Worm (Caenorhabditis elegans) whole organism, L3 larva: ENCODE data around the gene F14H3.4.

Experiments
- R02D3.7 ChIP-seq: fragments of 150-350 bp; optimal IDR thresholded peaks from 2 replicates; lab custom pipeline; 2014; ENCODE audit warnings: missing biosample characterization, missing genetic modification characterization
- ZK546.5 ChIP-seq: sonication (generic microtip); optimal IDR thresholded peaks from 2 replicates; lab custom pipeline; 2017; ENCODE audit warnings: missing biosample characterization, missing genetic modification characterization
- aly-2 ChIP-seq: fragments of 150-350 bp; optimal IDR thresholded peaks from 2 replicates; lab custom pipeline; 2014; ENCODE audit warnings: missing biosample characterization, missing genetic modification characterization
- ama-1 ChIP-seq: fragments of 150-350 bp; optimal IDR thresholded peaks from 2 replicates; lab custom pipeline; 2018
- ceh-28 ChIP-seq: fragments of 150-350 bp; optimal IDR thresholded peaks from 2 replicates; lab custom pipeline; 2014; ENCODE audit warnings: missing biosample characterization, missing genetic modification reagents, missing genetic modification characterization
- ceh-82 ChIP-seq: fragments of 150-350 bp; optimal IDR thresholded peaks from 2 replicates; lab custom pipeline; 2014; ENCODE audit warnings: missing biosample characterization, missing genetic modification characterization
- ceh-9 ChIP-seq: sonication (generic microtip); optimal IDR thresholded peaks from 2 replicates; lab custom pipeline; 2018; ENCODE audit warnings: missing biosample characterization, missing genetic modification characterization
- daf-12 ChIP-seq: fragments of 150-350 bp; optimal IDR thresholded peaks from 2 replicates; lab custom pipeline; 2014; ENCODE audit warnings: missing biosample characterization, missing genetic modification reagents, missing genetic modification characterization
- egl-27 ChIP-seq: sonication (generic microtip); optimal IDR thresholded peaks from 4 replicates; lab custom pipeline; 2017; ENCODE audit warnings: missing biosample characterization, missing genetic modification reagents, missing genetic modification characterization
- elt-3 ChIP-seq, 3 experiments: fragments of 150-350 bp in 1 of 3; sonication (generic microtip) in 2 of 3; optimal IDR thresholded peaks; 2 replicates in 2 of 3; 4 replicates in 1 of 3; lab custom pipeline; 2014 to 2017; ENCODE audit warnings: missing biosample characterization in 3 of 3, missing genetic modification characterization in 3 of 3
- eor-1 ChIP-seq, 2 experiments: fragments of 150-350 bp; optimal IDR thresholded peaks; 2 replicates each; lab custom pipeline; 2014 to 2018; ENCODE audit warnings: missing biosample characterization in 2 of 2, missing genetic modification characterization in 2 of 2
- hmg-11 ChIP-seq: sonication (generic microtip); optimal IDR thresholded peaks from 2 replicates; lab custom pipeline; 2016; ENCODE audit warnings: missing genetic modification characterization, missing compliant biosample characterization
- jun-1 ChIP-seq: fragments of 150-350 bp; optimal IDR thresholded peaks from 2 replicates; lab custom pipeline; 2014; ENCODE audit warnings: missing biosample characterization, missing genetic modification reagents, missing genetic modification characterization
- lin-15B ChIP-seq: fragments of 150-350 bp; optimal IDR thresholded peaks from 2 replicates; lab custom pipeline; 2014; ENCODE audit warnings: missing biosample characterization, missing genetic modification characterization
- lin-39 ChIP-seq: fragments of 150-350 bp; optimal IDR thresholded peaks from 2 replicates; lab custom pipeline; 2018; ENCODE audit warnings: missing biosample characterization, missing genetic modification reagents, missing genetic modification characterization
- lsy-12 ChIP-seq: sonication (generic microtip); optimal IDR thresholded peaks from 2 replicates; lab custom pipeline; 2016; ENCODE audit warnings: mild to moderate bottlenecking, missing genetic modification characterization, missing compliant biosample characterization
- mdl-1 ChIP-seq: fragments of 150-350 bp; optimal IDR thresholded peaks from 2 replicates; lab custom pipeline; 2014; ENCODE audit warnings: missing biosample characterization, missing genetic modification characterization
- nfya-1 ChIP-seq: sonication (generic microtip); optimal IDR thresholded peaks from 2 replicates; lab custom pipeline; 2017; ENCODE audit warnings: missing genetic modification characterization, mild to moderate bottlenecking, missing compliant biosample characterization, antibody characterized with exemption, moderate library complexity; ENCODE audit not compliant: insufficient read depth
- nhr-11 ChIP-seq: fragments of 150-350 bp; optimal IDR thresholded peaks from 2 replicates; lab custom pipeline; 2014; ENCODE audit warnings: missing biosample characterization, missing genetic modification characterization
- nhr-23 ChIP-seq: fragments of 150-350 bp; optimal IDR thresholded peaks from 2 replicates; lab custom pipeline; 2014; ENCODE audit warnings: missing biosample characterization, missing genetic modification reagents, missing genetic modification characterization
- nhr-237 ChIP-seq: fragments of 150-350 bp; optimal IDR thresholded peaks from 2 replicates; lab custom pipeline; 2014; ENCODE audit warnings: missing biosample characterization, missing genetic modification characterization
- nhr-25 ChIP-seq: sonication (generic microtip); optimal IDR thresholded peaks from 2 replicates; lab custom pipeline; 2017; ENCODE audit warnings: missing biosample characterization, missing genetic modification characterization
- nhr-67 ChIP-seq: fragments of 150-350 bp; optimal IDR thresholded peaks from 2 replicates; lab custom pipeline; 2014; ENCODE audit warnings: missing biosample characterization, missing genetic modification characterization
- nhr-76 ChIP-seq: fragments of 150-350 bp; sonication (generic microtip); optimal IDR thresholded peaks from 5 replicates; lab custom pipeline; 2014; ENCODE audit warnings: missing biosample characterization, missing genetic modification characterization
- pha-4 ChIP-seq: fragments of 150-350 bp; optimal IDR thresholded peaks from 2 replicates; lab custom pipeline; 2014; ENCODE audit warnings: missing biosample characterization, missing genetic modification reagents, missing genetic modification characterization
- pqm-1 ChIP-seq: fragments of 150-350 bp; optimal IDR thresholded peaks from 2 replicates; lab custom pipeline; 2017; ENCODE audit warnings: missing biosample characterization, missing genetic modification characterization, inconsistent platforms
- sea-2 ChIP-seq: fragments of 150-350 bp; sonication (generic microtip); optimal IDR thresholded peaks from 4 replicates; lab custom pipeline; 2014; ENCODE audit warnings: missing biosample characterization, missing genetic modification reagents, missing genetic modification characterization
- skn-1 ChIP-seq: fragments of 150-350 bp; optimal IDR thresholded peaks from 2 replicates; lab custom pipeline; 2014; ENCODE audit warnings: missing biosample characterization, missing genetic modification characterization
- tbx-2 ChIP-seq: sonication (generic microtip); optimal IDR thresholded peaks from 2 replicates; lab custom pipeline; 2016; ENCODE audit warnings: mild to moderate bottlenecking, missing genetic modification characterization, missing compliant biosample characterization
- unc-39 ChIP-seq: sonication (generic microtip); optimal IDR thresholded peaks from 4 replicates; lab custom pipeline; 2017; ENCODE audit warnings: missing biosample characterization, missing genetic modification characterization
- unc-62 ChIP-seq: fragments of 150-350 bp; sonication (generic microtip); optimal IDR thresholded peaks from 4 replicates; lab custom pipeline; 2014; ENCODE audit warnings: missing biosample characterization, missing genetic modification reagents, missing genetic modification characterization
- zag-1 ChIP-seq: fragments of 150-350 bp; optimal IDR thresholded peaks from 2 replicates; lab custom pipeline; 2014; ENCODE audit warnings: missing biosample characterization, missing genetic modification characterization
- ztf-11 ChIP-seq: fragments of 150-350 bp; optimal IDR thresholded peaks from 2 replicates; lab custom pipeline; 2014; ENCODE audit warnings: missing biosample characterization, missing genetic modification characterization
- ztf-4 ChIP-seq: fragments of 150-350 bp; optimal IDR thresholded peaks from 2 replicates; lab custom pipeline; 2014; ENCODE audit warnings: missing biosample characterization, missing genetic modification characterization

The F14H3.4 gene

ce11 chrV:16060135-16060534, 5.3 kb upstream of the F14H3.4 start, which contains the start of gene F14H3.15:
Gene F14H3.15, minus strand, starts transcription at chrV:16060235.
- TF ChIP-seq nhr-25 (tag; lab: Kevin White, UChicago) (no peak), tbx-2 (no peak), mdl-1 (tag; lab: Kevin White, UChicago) (no peak), ama-1 (lab: Kevin White, UChicago) (no peak), skn-1 (tag; lab: Kevin White, UChicago) (no peak), ztf-4 (tag; lab: Kevin White, UChicago) (no peak)

- TF ChIP-seq nhr-237 (tag; lab: Kevin White, UChicago) (no peak), nhr-11 (no peak), ceh-28 (tag; lab: Kevin White, UChicago) (no peak), ZK546.5 (tag; lab: Kevin White, UChicago) (no peak), egl-27 (tag; lab: Kevin White, UChicago) (no peak), R02D3.7 (tag; lab: Kevin White, UChicago) (no peak)
Measured at ce11 chrV:16058872-16059271, 4.0 kb upstream of the F14H3.4 start, which contains the start of gene F14H3.6. Gene F14H3.6, minus strand, starts transcription at chrV:16058893.

ce11 chrV:16057010-16057463, 2.2 kb upstream of the F14H3.4 start, which contains the start of gene F14H3.5:
Gene F14H3.5, minus strand, starts transcription at chrV:16057060.
- TF ChIP-seq nhr-11 (no peak), lin-39 (no peak)
- TF ChIP-seq, all 47 proteins: peak for 0

- TF ChIP-seq ceh-9 = no peak
- TF ChIP-seq unc-39 (tag; lab: Kevin White, UChicago) = no peak
- no peak for TF ChIP-seq egl-27 (tag; lab: Kevin White, UChicago)
- TF ChIP-seq nhr-11 = no peak
- no peak for TF ChIP-seq nhr-237 (tag; lab: Kevin White, UChicago)
- TF ChIP-seq ztf-11 = no peak
- no peak for TF ChIP-seq jun-1 (tag; lab: Kevin White, UChicago)
- no peak for TF ChIP-seq lsy-12 (tag; lab: Kevin White, UChicago)
- no peak for TF ChIP-seq zag-1 (tag; lab: Kevin White, UChicago)
- TF ChIP-seq pqm-1 = no peak
- no peak for TF ChIP-seq nhr-23 (tag; lab: Kevin White, UChicago)
- TF ChIP-seq lin-15B (tag; lab: Kevin White, UChicago) = no peak
- TF ChIP-seq daf-12 (tag; lab: Kevin White, UChicago) = no peak
- TF ChIP-seq ztf-4 (tag; lab: Kevin White, UChicago) = no peak
- no peak for TF ChIP-seq unc-62 (GFP tag; lab: Kevin White, UChicago)
- no peak for TF ChIP-seq pha-4 (tag; lab: Kevin White, UChicago)
- TF ChIP-seq skn-1 (tag; lab: Kevin White, UChicago) = no peak
- no peak for TF ChIP-seq ceh-82 (tag; lab: Kevin White, UChicago)
- no peak for TF ChIP-seq sea-2 (GFP tag; lab: Kevin White, UChicago)
- TF ChIP-seq eor-1 (tag; optimal IDR thresholded peaks at IDR 0.05; lab: Kevin White, UChicago) = no peak
Measured at ce11 chrV:16053373-16053772, 1.5 kb downstream of the F14H3.4 start, which contains the start of gene F14H3.3. Gene F14H3.3, minus strand, starts transcription at chrV:16053473.

- no peak for TF ChIP-seq nhr-25 (tag; lab: Kevin White, UChicago)
- TF ChIP-seq nhr-67 = no peak
- TF ChIP-seq hmg-11 (tag; lab: Kevin White, UChicago) = no peak
- TF ChIP-seq lin-39 = no peak
- no peak for TF ChIP-seq ztf-11
- no peak for TF ChIP-seq nhr-76
- TF ChIP-seq mdl-1 (tag; lab: Kevin White, UChicago) = no peak
- no peak for TF ChIP-seq nfya-1
- TF ChIP-seq eor-1 (tag; optimal IDR thresholded peaks at IDR 0.05; lab: Kevin White, UChicago) = no peak
- no peak for TF ChIP-seq elt-3 (tag; optimal IDR thresholded peaks at IDR 0.05; lab: Kevin White, UChicago)
- no peak for TF ChIP-seq lsy-12 (tag; lab: Kevin White, UChicago)
- no peak for TF ChIP-seq skn-1 (tag; lab: Kevin White, UChicago)
- TF ChIP-seq aly-2 = no peak
- TF ChIP-seq nhr-237 (tag; lab: Kevin White, UChicago) = no peak
Measured at ce11 chrV:16049177-16049576, 5.7 kb downstream of the F14H3.4 start, which contains the start of gene best-12. Gene best-12, plus strand, starts transcription at chrV:16049477.
